Worm (Caenorhabditis elegans) whole organism, mixed stage, embryonic: Measurements from ENCODE around the gene C37C3.12.
A peak's percentile ranks its signal among the peaks of the same experiment; 100 is the strongest.

Experiments
- M03D4.4 ChIP-seq: sonication (generic microtip); optimal IDR thresholded peaks from 2 replicates; lab custom pipeline; 2017; ENCODE audit warnings: mild to moderate bottlenecking, missing genetic modification characterization, missing compliant biosample characterization
- bed-3 ChIP-seq: fragments of 200-800 bp; sonication (Bioruptor generic); optimal IDR thresholded peaks from 3 replicates; lab custom pipeline; 2018; ENCODE audit warnings: mild to moderate bottlenecking, missing genetic modification characterization, moderate library complexity, missing compliant biosample characterization
- blmp-1 ChIP-seq: fragments of 150-350 bp; optimal IDR thresholded peaks from 2 replicates; lab custom pipeline; 2014; ENCODE audit warnings: missing biosample characterization, missing genetic modification characterization
- ceh-39 ChIP-seq: fragments of 150-350 bp; optimal IDR thresholded peaks from 2 replicates; lab custom pipeline; 2014; ENCODE audit warnings: missing biosample characterization, missing genetic modification characterization
- ceh-43 ChIP-seq: fragments of 200-800 bp; sonication (Bioruptor generic); optimal IDR thresholded peaks from 2 replicates; lab custom pipeline; 2018; ENCODE audit warnings: mild to moderate bottlenecking, missing genetic modification characterization, moderate library complexity, missing compliant biosample characterization
- ceh-83 ChIP-seq: fragments of 200-800 bp; sonication (Bioruptor generic); optimal IDR thresholded peaks from 2 replicates; lab custom pipeline; 2018; ENCODE audit warnings: mild to moderate bottlenecking, missing genetic modification characterization, missing compliant biosample characterization
- ces-1 ChIP-seq: fragments of 150-350 bp; optimal IDR thresholded peaks from 2 replicates; lab custom pipeline; 2014; ENCODE audit warnings: missing biosample characterization, missing genetic modification reagents, missing genetic modification characterization
- cnd-1 ChIP-seq: fragments of 200-800 bp; sonication (Bioruptor generic); optimal IDR thresholded peaks from 2 replicates; lab custom pipeline; 2018; ENCODE audit warnings: mild to moderate bottlenecking, missing genetic modification characterization, missing compliant biosample characterization
- drap-1 ChIP-seq: fragments of 200-800 bp; sonication (Bioruptor generic); optimal IDR thresholded peaks from 3 replicates; lab custom pipeline; 2018; ENCODE audit warnings: mild to moderate bottlenecking, missing genetic modification characterization, missing compliant biosample characterization
- elt-1 ChIP-seq: sonication (generic microtip); optimal IDR thresholded peaks from 2 replicates; lab custom pipeline; 2017; ENCODE audit warnings: missing genetic modification characterization, mild to moderate bottlenecking, missing compliant biosample characterization, antibody characterized with exemption, moderate library complexity, borderline replicate concordance; ENCODE audit not compliant: insufficient read depth
- elt-3 ChIP-seq: fragments of 150-350 bp; optimal IDR thresholded peaks from 2 replicates; lab custom pipeline; 2014; ENCODE audit warnings: missing biosample characterization, missing genetic modification characterization
- flh-1 ChIP-seq: fragments of 200-800 bp; sonication (Bioruptor generic); optimal IDR thresholded peaks from 2 replicates; lab custom pipeline; 2018; ENCODE audit warnings: mild to moderate bottlenecking, missing genetic modification characterization, moderate library complexity, missing compliant biosample characterization
- ham-2 ChIP-seq: fragments of 200-800 bp; sonication (Bioruptor generic); optimal IDR thresholded peaks from 2 replicates; lab custom pipeline; 2018; ENCODE audit warnings: mild to moderate bottlenecking, missing genetic modification characterization, missing compliant biosample characterization
- hlh-1 ChIP-seq: fragments of 150-350 bp; optimal IDR thresholded peaks from 2 replicates; lab custom pipeline; 2014; ENCODE audit warnings: missing biosample characterization, missing genetic modification reagents, missing genetic modification characterization
- lin-32 ChIP-seq: fragments of 200-800 bp; sonication (Bioruptor generic); optimal IDR thresholded peaks from 2 replicates; lab custom pipeline; 2018; ENCODE audit warnings: mild to moderate bottlenecking, missing genetic modification characterization, missing compliant biosample characterization
- lsy-2 ChIP-seq: fragments of 150-350 bp; optimal IDR thresholded peaks from 2 replicates; lab custom pipeline; 2014; ENCODE audit warnings: missing biosample characterization, missing genetic modification characterization
- mab-5 ChIP-seq: fragments of 150-350 bp; optimal IDR thresholded peaks from 2 replicates; lab custom pipeline; 2014; ENCODE audit warnings: missing biosample characterization, missing genetic modification characterization
- mep-1 ChIP-seq: fragments of 150-350 bp; optimal IDR thresholded peaks from 2 replicates; lab custom pipeline; 2017; ENCODE audit warnings: missing biosample characterization, missing genetic modification reagents, missing genetic modification characterization, inconsistent platforms
- mls-2 ChIP-seq: sonication (generic microtip); optimal IDR thresholded peaks from 2 replicates; lab custom pipeline; 2016; ENCODE audit warnings: mild to moderate bottlenecking, missing genetic modification characterization, moderate library complexity, missing compliant biosample characterization
- nhr-12 ChIP-seq: fragments of 150-350 bp; optimal IDR thresholded peaks from 2 replicates; lab custom pipeline; 2014; ENCODE audit warnings: missing biosample characterization, missing genetic modification characterization
- nhr-2 ChIP-seq: fragments of 150-350 bp; optimal IDR thresholded peaks from 2 replicates; lab custom pipeline; 2014; ENCODE audit warnings: missing biosample characterization, missing genetic modification characterization
- nhr-237 ChIP-seq: fragments of 150-350 bp; optimal IDR thresholded peaks from 2 replicates; lab custom pipeline; 2014; ENCODE audit warnings: missing biosample characterization, missing genetic modification characterization
- nhr-28 ChIP-seq: fragments of 150-350 bp; optimal IDR thresholded peaks from 2 replicates; lab custom pipeline; 2014; ENCODE audit warnings: missing biosample characterization, missing genetic modification characterization
- nhr-76 ChIP-seq: sonication (generic microtip); optimal IDR thresholded peaks from 2 replicates; lab custom pipeline; 2017; ENCODE audit warnings: missing biosample characterization, missing genetic modification characterization
- pha-4 ChIP-seq: fragments of 150-350 bp; optimal IDR thresholded peaks from 2 replicates; lab custom pipeline; 2018; ENCODE audit warnings: missing biosample characterization, missing genetic modification reagents, missing genetic modification characterization
- snpc-4 ChIP-seq: fragments of 150-350 bp; optimal IDR thresholded peaks from 2 replicates; lab custom pipeline; 2014; ENCODE audit warnings: missing biosample characterization, missing genetic modification characterization
- sptf-1 ChIP-seq: sonication (generic microtip); optimal IDR thresholded peaks from 2 replicates; lab custom pipeline; 2017; ENCODE audit warnings: mild to moderate bottlenecking, missing genetic modification characterization, moderate library complexity, missing compliant biosample characterization
- tbx-8 ChIP-seq: fragments of 200-800 bp; sonication (Bioruptor generic); optimal IDR thresholded peaks from 2 replicates; lab custom pipeline; 2018; ENCODE audit warnings: mild to moderate bottlenecking, missing genetic modification characterization, moderate library complexity, missing compliant biosample characterization
- unc-120 ChIP-seq: sonication (generic microtip); optimal IDR thresholded peaks from 2 replicates; lab custom pipeline; 2017; ENCODE audit warnings: missing genetic modification characterization, missing compliant biosample characterization; ENCODE audit not compliant: poor library complexity, severe bottlenecking
- unc-39 ChIP-seq: fragments of 150-350 bp; optimal IDR thresholded peaks from 2 replicates; lab custom pipeline; 2014; ENCODE audit warnings: missing biosample characterization, missing genetic modification characterization
- unc-62 ChIP-seq: fragments of 150-350 bp; optimal IDR thresholded peaks from 2 replicates; lab custom pipeline; 2014; ENCODE audit warnings: missing biosample characterization, missing genetic modification reagents, missing genetic modification characterization
- zip-8 ChIP-seq: fragments of 150-350 bp; optimal IDR thresholded peaks from 2 replicates; lab custom pipeline; 2014; ENCODE audit warnings: missing biosample characterization, missing genetic modification characterization
- ztf-11 ChIP-seq: fragments of 150-350 bp; optimal IDR thresholded peaks from 2 replicates; lab custom pipeline; 2014; ENCODE audit warnings: missing biosample characterization, missing genetic modification characterization

C37C3.12 gene

ce11 chrV:7822655-7823054, 16.7 kb downstream of the C37C3.12 start:
- TF ChIP-seq cnd-1 (no peak), bed-3 (no peak), snpc-4 (tag; lab: Kevin White, UChicago) (no peak), zip-8 (tag; lab: Kevin White, UChicago) (no peak), nhr-28 (tag; lab: Kevin White, UChicago) (no peak), M03D4.4 (tag; lab: Kevin White, UChicago) (peak; percentile 45), ztf-11 (tag; lab: Kevin White, UChicago) (no peak), ces-1 (GFP tag; lab: Kevin White, UChicago) (no peak), nhr-2 (no peak), mab-5 (tag; lab: Kevin White, UChicago) (peak; percentile 68), mep-1 (tag; lab: Kevin White, UChicago) (no peak), drap-1 (GFP tag; lab: Kevin White, UChicago) (no peak), hlh-1 (tag; lab: Kevin White, UChicago) (peak; percentile 99), nhr-12 (tag; lab: Kevin White, UChicago) (no peak), lin-32 (no peak), unc-62 (GFP tag; lab: Kevin White, UChicago) (peak; percentile 99), ceh-83 (no peak), unc-39 (tag; lab: Kevin White, UChicago) (no peak), elt-1 (no peak), unc-120 (tag; lab: Kevin White, UChicago) (peak; percentile 92), ceh-43 (GFP tag; lab: Kevin White, UChicago) (no peak)

ce11 chrV:7820270-7820669, 19.1 kb downstream of the C37C3.12 start, which contains the start of gene lbp-4:
TSS of gene lbp-4 (plus strand) at chrV:7820578.
- TF ChIP-seq nhr-2 (no peak), drap-1 (GFP tag; lab: Kevin White, UChicago) (no peak), ham-2 (GFP tag; lab: Kevin White, UChicago) (no peak), lin-32 (no peak), nhr-76 (tag; lab: Kevin White, UChicago) (no peak), unc-39 (tag; lab: Kevin White, UChicago) (no peak), elt-3 (tag; lab: Kevin White, UChicago) (no peak), sptf-1 (tag; lab: Kevin White, UChicago) (no peak), lsy-2 (tag; lab: Kevin White, UChicago) (peak; percentile 20), bed-3 (no peak), ces-1 (GFP tag; lab: Kevin White, UChicago) (peak; percentile 80), pha-4 (tag; lab: Kevin White, UChicago) (no peak), snpc-4 (tag; lab: Kevin White, UChicago) (no peak), ceh-43 (GFP tag; lab: Kevin White, UChicago) (peak; percentile 61), cnd-1 (no peak), mls-2 (tag; lab: Kevin White, UChicago) (no peak), nhr-237 (tag; lab: Kevin White, UChicago) (peak; percentile 43), tbx-8 (no peak), M03D4.4 (tag; lab: Kevin White, UChicago) (no peak), flh-1 (GFP tag; lab: Kevin White, UChicago) (no peak), mep-1 (tag; lab: Kevin White, UChicago) (peak; percentile 32), ceh-83 (no peak)

ce11 chrV:7819585-7819984, 19.8 kb downstream of the C37C3.12 start:
- TF ChIP-seq nhr-76 (tag; lab: Kevin White, UChicago), result no peak
- TF ChIP-seq ces-1 (GFP tag; lab: Kevin White, UChicago), result peak; percentile 68

- TF ChIP-seq ztf-11 (tag; lab: Kevin White, UChicago) (no peak), ces-1 (GFP tag; lab: Kevin White, UChicago) (peak; percentile 97), unc-120 (tag; lab: Kevin White, UChicago) (no peak), blmp-1 (tag; lab: Kevin White, UChicago) (no peak)
- TF ChIP-seq, all 35 proteins: peak for 1
Observed at ce11 chrV:7816486-7816885, 22.9 kb downstream of the C37C3.12 start.

- no peak for TF ChIP-seq elt-3 (tag; lab: Kevin White, UChicago)
- no peak for TF ChIP-seq hlh-1 (tag; lab: Kevin White, UChicago)
- TF ChIP-seq elt-1, result no peak
- TF ChIP-seq drap-1 (GFP tag; lab: Kevin White, UChicago), result no peak
- no peak for TF ChIP-seq lin-32
- TF ChIP-seq cnd-1, result no peak
- TF ChIP-seq mls-2 (tag; lab: Kevin White, UChicago), result no peak
- no peak for TF ChIP-seq nhr-76 (tag; lab: Kevin White, UChicago)
- no peak for TF ChIP-seq ceh-39 (tag; lab: Kevin White, UChicago)
- TF ChIP-seq snpc-4 (tag; lab: Kevin White, UChicago), result no peak
- no peak for TF ChIP-seq M03D4.4 (tag; lab: Kevin White, UChicago)
- no peak for TF ChIP-seq unc-62 (GFP tag; lab: Kevin White, UChicago)
- TF ChIP-seq zip-8 (tag; lab: Kevin White, UChicago), result no peak
- no peak for TF ChIP-seq nhr-12 (tag; lab: Kevin White, UChicago)
- TF ChIP-seq nhr-2, result no peak
Observed at ce11 chrV:7814601-7815000, 24.8 kb downstream of the C37C3.12 start, which contains the start of gene ZK742.6. TSS of gene ZK742.6 (minus strand) at chrV:7814942.
